Fruit fly (Drosophila melanogaster): ENCODE measurements around the gene CG4686.

CG4686 gene

dm6 chr3R:19890340-19890998 is 26.2 kb downstream of the CG4686 start, which contains the start of gene CG4733 (continued):
- TF ChIP-seq ase (GFP tag; IDR thresholded peaks at IDR 0.05), result no peak
- TF ChIP-seq CG10959 (GFP tag; IDR thresholded peaks at IDR 0.05), result no peak
- TF ChIP-seq gfzf (GFP tag; optimal IDR thresholded peaks at IDR 0.05), result no peak
- no peak for TF ChIP-seq CG2199 (GFP tag; IDR thresholded peaks at IDR 0.05)
- no peak for TF ChIP-seq Gsc (GFP tag; IDR thresholded peaks at IDR 0.05)
- no peak for TF ChIP-seq lbe (GFP tag; optimal IDR thresholded peaks at IDR 0.05)
- no peak for TF ChIP-seq bowl (GFP tag; IDR thresholded peaks at IDR 0.05)
- no peak for TF ChIP-seq pb (GFP tag; optimal IDR thresholded peaks at IDR 0.05)
- peak; percentile 36 for TF ChIP-seq Med (GFP tag)
- no peak for TF ChIP-seq pum (GFP tag; optimal IDR thresholded peaks at IDR 0.05)
- TF ChIP-seq Hr3 (GFP tag; optimal IDR thresholded peaks at IDR 0.05), result no peak
- TF ChIP-seq Dll (GFP tag; IDR thresholded peaks at IDR 0.05; ENCODE audit: partially characterized antibody), result 0 out of 4 replicates have a peak, but pooled peaks have one; percentile 32
- no peak for TF ChIP-seq ham (GFP tag; IDR thresholded peaks at IDR 0.05)
- TF ChIP-seq tin (GFP tag; optimal IDR thresholded peaks at IDR 0.05), result no peak
- TF ChIP-seq CG2678 (tag; optimal IDR thresholded peaks at IDR 0.05), result peak; percentile 46
- TF ChIP-seq CG1602 (GFP tag; optimal IDR thresholded peaks at IDR 0.05), result no peak
- peak; percentile 8 for TF ChIP-seq CG14710 (tag; optimal IDR thresholded peaks at IDR 0.05)
- peak; percentile 60 for TF ChIP-seq Jarid2 (GFP tag; optimal IDR thresholded peaks at IDR 0.05)
- TF ChIP-seq salm (tag; optimal IDR thresholded peaks at IDR 0.05), result no peak
- TF ChIP-seq stc (GFP tag; IDR thresholded peaks at IDR 0.05), result no peak
- TF ChIP-seq kah (GFP tag; optimal IDR thresholded peaks at IDR 0.05), result no peak
- TF ChIP-seq CG10366 (GFP tag; IDR thresholded peaks at IDR 0.05), result no peak
- no peak for TF ChIP-seq CG8290 (GFP tag; optimal IDR thresholded peaks at IDR 0.05)
- TF ChIP-seq CG8290 (tag; optimal IDR thresholded peaks at IDR 0.05), result no peak
- no peak for TF ChIP-seq CG9876 (GFP tag; optimal IDR thresholded peaks at IDR 0.05)
- TF ChIP-seq Fer1 (GFP tag; optimal IDR thresholded peaks at IDR 0.05), result no peak
- TF ChIP-seq Dbx (GFP tag; IDR thresholded peaks at IDR 0.05), result no peak
- no peak for TF ChIP-seq Dp (GFP tag; optimal IDR thresholded peaks at IDR 0.05)
- no peak for TF ChIP-seq CG7963 (GFP tag; IDR thresholded peaks at IDR 0.05; ENCODE audit: partially characterized antibody)
- no peak for TF ChIP-seq pita (GFP tag; optimal IDR thresholded peaks at IDR 0.05)
- no peak for TF ChIP-seq CG16779 (GFP tag; IDR thresholded peaks at IDR 0.05)
- no peak for TF ChIP-seq hth (optimal IDR thresholded peaks at IDR 0.05)
- TF ChIP-seq Lhr (GFP tag; optimal IDR thresholded peaks at IDR 0.05), result no peak
- no peak for TF ChIP-seq Awh (GFP tag; IDR thresholded peaks at IDR 0.05)
- TF ChIP-seq sc (optimal IDR thresholded peaks at IDR 0.05), result no peak
- TF ChIP-seq sc (GFP tag; optimal IDR thresholded peaks at IDR 0.05), result no peak
- no peak for TF ChIP-seq dysf (GFP tag; IDR thresholded peaks at IDR 0.05)
- TF ChIP-seq CG8765 (GFP tag; IDR thresholded peaks at IDR 0.05), result no peak
- TF ChIP-seq CG5180 (GFP tag; optimal IDR thresholded peaks at IDR 0.05), result no peak
- TF ChIP-seq CG9727 (GFP tag; optimal IDR thresholded peaks at IDR 0.05), result no peak
- no peak for TF ChIP-seq inv (GFP tag; IDR thresholded peaks at IDR 0.05; ENCODE audit: partially characterized antibody)
- no peak for TF ChIP-seq CG31365 (tag; optimal IDR thresholded peaks at IDR 0.05)
- no peak for TF ChIP-seq p53 (GFP tag; optimal IDR thresholded peaks at IDR 0.05)
- TF ChIP-seq danr (GFP tag; IDR thresholded peaks at IDR 0.05), result no peak
- no peak for TF ChIP-seq CG1233 (GFP tag; optimal IDR thresholded peaks at IDR 0.05)
- peak; percentile 2 for TF ChIP-seq twi (tag; optimal IDR thresholded peaks at IDR 0.05)
- TF ChIP-seq cas (GFP tag; IDR thresholded peaks at IDR 0.05), result 0 out of 2 replicates have a peak, but pooled peaks have one; percentile 23
- peak; percentile 66; the same call in 1 of the 3 replicates for TF ChIP-seq sr (GFP tag; IDR thresholded peaks at IDR 0.05)
- TF ChIP-seq BEAF-32 (GFP tag; optimal IDR thresholded peaks at IDR 0.05), result peak; percentile 41
- no peak for TF ChIP-seq CG8944 (GFP tag; optimal IDR thresholded peaks at IDR 0.05)
- TF ChIP-seq CG12071 (GFP tag; optimal IDR thresholded peaks at IDR 0.05), result no peak
- TF ChIP-seq CG15514 (GFP tag; optimal IDR thresholded peaks at IDR 0.05), result no peak

Data from whole organism, embryonic.